Worm (Caenorhabditis elegans) whole organism, young adult: ENCODE measurements around the gene srj-22.

ENCODE experiments used
- B0336.3 ChIP-seq: fragments of 200-800 bp; sonication (Bioruptor generic); IDR thresholded peaks from 2 replicates; pipeline ENCODE4 v1.3.6; 2022; ENCODE audit warnings: missing genetic modification characterization, missing compliant biosample characterization
- F22D6.2 ChIP-seq: sonication (generic microtip); optimal IDR thresholded peaks from 2 replicates; lab custom pipeline; 2016; ENCODE audit warnings: mild to moderate bottlenecking, missing genetic modification characterization, missing compliant biosample characterization
- F37B4.10 ChIP-seq: fragments of 200-800 bp; sonication (Bioruptor generic); IDR thresholded peaks from 2 replicates; pipeline ENCODE4 v1.3.6; 2022; ENCODE audit warnings: missing genetic modification characterization, missing compliant biosample characterization
- F39B2.1 ChIP-seq: fragments of 200-800 bp; sonication (Bioruptor generic); IDR thresholded peaks from 2 replicates; pipeline ENCODE4 v1.3.6; 2022; ENCODE audit warnings: missing genetic modification reagents, missing genetic modification characterization, missing compliant biosample characterization
- K11D2.4 ChIP-seq: fragments of 200-800 bp; sonication (Bioruptor generic); IDR thresholded peaks from 2 replicates; pipeline ENCODE4 v1.3.6; 2022; ENCODE audit warnings: missing genetic modification reagents, missing genetic modification characterization, missing compliant biosample characterization
- Y53G8AR.9 ChIP-seq: fragments of 200-800 bp; sonication (Bioruptor generic); conservative IDR thresholded peaks from 2 replicates; pipeline ENCODE4 v1.3.6; 2022; ENCODE audit warnings: missing genetic modification reagents, missing genetic modification characterization, missing compliant biosample characterization
- Y79H2A.3 ChIP-seq: fragments of 200-800 bp; sonication (Bioruptor generic); conservative IDR thresholded peaks from 2 replicates; pipeline ENCODE4 v1.3.6; 2022; ENCODE audit warnings: missing genetic modification reagents, missing genetic modification characterization, missing compliant biosample characterization
- attf-3 ChIP-seq: fragments of 200-800 bp; sonication (Bioruptor generic); conservative IDR thresholded peaks from 2 replicates; pipeline ENCODE4 v1.3.6; 2022; ENCODE audit warnings: missing genetic modification reagents, missing genetic modification characterization, missing compliant biosample characterization
- attf-5 ChIP-seq: fragments of 200-800 bp; sonication (Bioruptor generic); optimal IDR thresholded peaks from 2 replicates; lab custom pipeline; 2018; ENCODE audit warnings: mild to moderate bottlenecking, missing genetic modification characterization, missing compliant biosample characterization
- bed-1 ChIP-seq: fragments of 200-800 bp; sonication (Bioruptor generic); IDR thresholded peaks from 2 replicates; pipeline ENCODE4 v1.3.6; 2022; ENCODE audit warnings: missing genetic modification reagents, missing genetic modification characterization, missing compliant biosample characterization
- ceh-91 ChIP-seq: fragments of 200-800 bp; sonication (Bioruptor generic); IDR thresholded peaks from 2 replicates; pipeline ENCODE4 v1.3.6; 2022; ENCODE audit warnings: missing genetic modification reagents, missing genetic modification characterization, missing compliant biosample characterization
- chd-7 ChIP-seq: sonication (generic microtip); optimal IDR thresholded peaks from 2 replicates; lab custom pipeline; 2016; ENCODE audit warnings: mild to moderate bottlenecking, missing genetic modification characterization, moderate library complexity, missing compliant biosample characterization
- dox-1 ChIP-seq: fragments of 200-800 bp; sonication (Bioruptor generic); IDR thresholded peaks from 2 replicates; pipeline ENCODE4 v1.3.6; 2022; ENCODE audit warnings: missing genetic modification reagents, missing genetic modification characterization, missing compliant biosample characterization
- egl-44 ChIP-seq: fragments of 200-800 bp; sonication (Bioruptor generic); IDR thresholded peaks from 2 replicates; pipeline ENCODE4 v1.3.6; 2022; ENCODE audit warnings: missing genetic modification reagents, missing genetic modification characterization, missing compliant biosample characterization
- ekl-4 ChIP-seq: fragments of 200-800 bp; sonication (Bioruptor generic); IDR thresholded peaks from 2 replicates; pipeline ENCODE4 v1.3.6; 2022; ENCODE audit warnings: missing genetic modification reagents, missing genetic modification characterization, missing compliant biosample characterization
- hrde-1 ChIP-seq: sonication (generic microtip); optimal IDR thresholded peaks from 2 replicates; lab custom pipeline; 2016; ENCODE audit warnings: missing genetic modification characterization, mild to moderate bottlenecking, missing compliant biosample characterization, moderate library complexity, missing genotype, missing genetic modification reagents, borderline replicate concordance
- hsf-1 ChIP-seq: fragments of 200-800 bp; sonication (Bioruptor generic); IDR thresholded peaks from 2 replicates; pipeline ENCODE4 v1.3.6; 2022; ENCODE audit warnings: missing genetic modification reagents, missing genetic modification characterization, missing compliant biosample characterization
- lin-26 ChIP-seq: fragments of 200-800 bp; sonication (Bioruptor generic); IDR thresholded peaks from 2 replicates; pipeline ENCODE4 v1.3.6; 2022; ENCODE audit warnings: missing genetic modification reagents, missing genetic modification characterization, missing compliant biosample characterization
- lin-54 ChIP-seq: fragments of 200-800 bp; sonication (Bioruptor generic); optimal IDR thresholded peaks from 2 replicates; lab custom pipeline; 2018; ENCODE audit warnings: mild to moderate bottlenecking, missing genetic modification characterization, missing compliant biosample characterization
- madf-3 ChIP-seq: fragments of 200-800 bp; sonication (Bioruptor generic); IDR thresholded peaks from 2 replicates; pipeline ENCODE4 v1.3.6; 2022; ENCODE audit warnings: missing genetic modification reagents, missing genetic modification characterization, missing compliant biosample characterization
- madf-6 ChIP-seq: fragments of 200-800 bp; sonication (Bioruptor generic); IDR thresholded peaks from 2 replicates; pipeline ENCODE4 v1.3.6; 2022; ENCODE audit warnings: missing genetic modification reagents, missing genetic modification characterization, missing compliant biosample characterization
- mcd-1 ChIP-seq: fragments of 200-800 bp; sonication (Bioruptor generic); IDR thresholded peaks from 2 replicates; pipeline ENCODE4 v1.3.6; 2022; ENCODE audit warnings: missing genetic modification reagents, missing genetic modification characterization, missing compliant biosample characterization
- nfya-2 ChIP-seq: fragments of 200-800 bp; sonication (Bioruptor generic); IDR thresholded peaks from 2 replicates; pipeline ENCODE4 v1.3.6; 2022; ENCODE audit warnings: missing genetic modification reagents, missing genetic modification characterization, missing compliant biosample characterization
- nfyb-1 ChIP-seq: fragments of 200-800 bp; sonication (Bioruptor generic); IDR thresholded peaks from 2 replicates; pipeline ENCODE4 v1.3.6; 2022; ENCODE audit warnings: missing genetic modification reagents, missing genetic modification characterization, missing compliant biosample characterization
- nhr-179 ChIP-seq: sonication (generic microtip); optimal IDR thresholded peaks from 2 replicates; lab custom pipeline; 2016; ENCODE audit warnings: mild to moderate bottlenecking, missing genetic modification characterization, missing compliant biosample characterization
- repo-1 ChIP-seq: sonication (generic microtip); optimal IDR thresholded peaks from 2 replicates; lab custom pipeline; 2017; ENCODE audit warnings: mild to moderate bottlenecking, missing genetic modification characterization, missing compliant biosample characterization
- snpc-1.3 ChIP-seq: sonication (generic microtip); optimal IDR thresholded peaks from 2 replicates; lab custom pipeline; 2017; ENCODE audit warnings: missing genetic modification characterization, mild to moderate bottlenecking, missing compliant biosample characterization, antibody characterized with exemption, moderate library complexity, missing genotype, missing genetic modification reagents; ENCODE audit not compliant: insufficient read depth
- snpc-3.4 ChIP-seq: sonication (generic microtip); optimal IDR thresholded peaks from 2 replicates; lab custom pipeline; 2017; ENCODE audit warnings: missing genetic modification characterization, mild to moderate bottlenecking, missing compliant biosample characterization, antibody characterized with exemption, moderate library complexity, missing genotype, missing genetic modification reagents
- snpc-4 ChIP-seq, 5 experiments: fragments of 150-350 bp in 1 of 5; sonication (generic microtip) in 4 of 5; optimal IDR thresholded peaks; 2 replicates each; lab custom pipeline; 2014 to 2018; ENCODE audit warnings: missing genetic modification characterization in 5 of 5, missing biosample characterization in 3 of 5, antibody characterized with exemption in 2 of 5, mild to moderate bottlenecking in 2 of 5, missing compliant biosample characterization in 2 of 5, missing genotype in 2 of 5, moderate library complexity in 2 of 5, missing genetic modification reagents in 1 of 5
- tbp1 ChIP-seq: fragments of 200-800 bp; sonication (Bioruptor generic); optimal IDR thresholded peaks from 2 replicates; lab custom pipeline; 2018; ENCODE audit warnings: mild to moderate bottlenecking, missing genetic modification characterization, missing compliant biosample characterization
- unc-130 ChIP-seq: sonication (generic microtip); optimal IDR thresholded peaks from 2 replicates; lab custom pipeline; 2016; ENCODE audit warnings: missing genetic modification reagents, missing genetic modification characterization, missing compliant biosample characterization
- unc-62 ChIP-seq: fragments of 150-350 bp; optimal IDR thresholded peaks from 2 replicates; lab custom pipeline; 2014; ENCODE audit warnings: missing biosample characterization, missing genetic modification reagents, missing genetic modification characterization
- xnd-1 ChIP-seq: sonication (generic microtip); optimal IDR thresholded peaks from 2 replicates; lab custom pipeline; 2016; ENCODE audit warnings: missing genotype, missing genetic modification reagents, missing genetic modification characterization, missing compliant biosample characterization
- ztf-26 ChIP-seq: sonication (generic microtip); optimal IDR thresholded peaks from 2 replicates; lab custom pipeline; 2017; ENCODE audit warnings: missing genetic modification characterization, missing compliant biosample characterization

Gene srj-22

ce11 chrV:10773216-10773615 lies 29.7 kb upstream of the srj-22 start:
- TF ChIP-seq attf-5 (GFP tag; lab: Kevin White, UChicago) = no peak
- TF ChIP-seq egl-44 (GFP tag; lab: Robert Waterston, UW) = no peak
- TF ChIP-seq unc-62 (GFP tag; lab: Kevin White, UChicago) = no peak
- TF ChIP-seq lin-26 (GFP tag; lab: Robert Waterston, UW) = no peak
- no peak for TF ChIP-seq ekl-4 (GFP tag; lab: Robert Waterston, UW)
- no peak for TF ChIP-seq xnd-1 (tag; lab: Kevin White, UChicago)
- no peak for TF ChIP-seq ztf-26

ce11 chrV:10771390-10771789 lies 27.8 kb upstream of the srj-22 start, which contains the start of gene D1054.3:
D1054.3 (plus strand) TSS chrV:10771451.
- TF ChIP-seq F37B4.10 (no peak), ekl-4 (GFP tag; lab: Robert Waterston, UW) (peak; percentile 50; the same call in 1 of the 2 replicates), hrde-1 (tag; lab: Kevin White, UChicago) (peak; percentile 20), B0336.3 (GFP tag; lab: Robert Waterston, UW) (0 out of 2 replicates have a peak, but pooled peaks have one; percentile 15), attf-3 (GFP tag; lab: Robert Waterston, UW) (no peak), ceh-91 (GFP tag; lab: Robert Waterston, UW) (no peak), F39B2.1 (0 out of 2 replicates have a peak, but pooled peaks have one; percentile 50), snpc-3.4 (peak; percentile 15), lin-54 (GFP tag; lab: Kevin White, UChicago) (peak; percentile 5), nhr-179 (tag; lab: Kevin White, UChicago) (no peak), madf-6 (GFP tag; lab: Robert Waterston, UW) (peak; percentile 49; the same call in 1 of the 2 replicates), Y79H2A.3 (GFP tag; lab: Robert Waterston, UW) (0 out of 2 replicates have a peak, but pooled peaks have one; percentile 43), F22D6.2 (tag; lab: Kevin White, UChicago) (no peak), attf-5 (GFP tag; lab: Kevin White, UChicago) (no peak), hsf-1 (GFP tag; lab: Robert Waterston, UW) (peak; percentile 51; the same call in 1 of the 2 replicates), nfyb-1 (0 out of 2 replicates have a peak, but pooled peaks have one; percentile 41), bed-1 (GFP tag; lab: Robert Waterston, UW) (no peak), Y53G8AR.9 (GFP tag; lab: Robert Waterston, UW) (0 out of 2 replicates have a peak, but pooled peaks have one; percentile 63), madf-3 (peak; percentile 74; the same call in 1 of the 2 replicates), snpc-1.3 (tag; lab: Kevin White, UChicago) (peak; percentile 49), repo-1 (tag; lab: Kevin White, UChicago) (no peak)

ce11 chrV:10770026-10770425 lies 26.5 kb upstream of the srj-22 start, which contains the start of the genes D1054.1 and pas-2:
D1054.1 (minus strand) TSS chrV:10770217.
pas-2 (plus strand) TSS chrV:10770368.
- TF ChIP-seq dox-1 (GFP tag; lab: Robert Waterston, UW) = no peak
- TF ChIP-seq nfya-2 (GFP tag; lab: Robert Waterston, UW) = no peak
- TF ChIP-seq snpc-4 (GFP tag; optimal IDR thresholded peaks at IDR 0.05; lab: Kevin White, UChicago) = no peak
- TF ChIP-seq snpc-4 (tag; optimal IDR thresholded peaks at IDR 0.05; lab: Kevin White, UChicago) = peak in 1 of 4 experiments; percentile 33
- no peak for TF ChIP-seq tbp1 (GFP tag; lab: Kevin White, UChicago)
- TF ChIP-seq unc-130 (GFP tag; lab: Kevin White, UChicago) = no peak
- TF ChIP-seq K11D2.4 = no peak
- TF ChIP-seq nfyb-1 = no peak
- TF ChIP-seq chd-7 (tag; lab: Kevin White, UChicago) = no peak
- peak; percentile 40; the same call in 1 of the 2 replicates for TF ChIP-seq mcd-1 (GFP tag; lab: Robert Waterston, UW)
